Fruit fly (Drosophila melanogaster) whole organism, embryonic: ENCODE measurements around the gene CG32767.

Source experiments
- ATbp ChIP-seq: fragments of 200-800 bp; sonication (Bioruptor generic); optimal IDR thresholded peaks from 2 replicates; lab custom pipeline; 2017; ENCODE audit warnings: missing biosample characterization, mild to moderate bottlenecking, missing genetic modification characterization, missing genetic modification reagents
- Bteb2 ChIP-seq: fragments of 200-800 bp; sonication (Bioruptor generic); optimal IDR thresholded peaks from 2 replicates; lab custom pipeline; 2016; ENCODE audit warnings: missing biosample characterization, missing genetic modification characterization
- C15 ChIP-seq: fragments of 200-800 bp; sonication (Bioruptor generic); IDR thresholded peaks from 3 replicates; pipeline ENCODE4 v1.3.6; 2022; ENCODE audit warnings: missing biosample characterization, missing genetic modification characterization
- CG11247 ChIP-seq: fragments of 200-800 bp; sonication (Bioruptor generic); IDR thresholded peaks from 2 replicates; pipeline ENCODE4 v1.3.6; 2022; ENCODE audit warnings: missing biosample characterization, missing genetic modification characterization
- CG11456 ChIP-seq: fragments of 200-800 bp; sonication (Bioruptor generic); IDR thresholded peaks from 3 replicates; pipeline ENCODE4 v1.3.6; 2022; ENCODE audit warnings: missing biosample characterization, missing genetic modification characterization
- CG12391 ChIP-seq: fragments of 200-800 bp; sonication (Bioruptor generic); optimal IDR thresholded peaks from 3 replicates; lab custom pipeline; 2018; ENCODE audit warnings: missing biosample characterization, mild to moderate bottlenecking, missing genetic modification characterization, moderate library complexity
- CG12942 ChIP-seq: fragments of 200-800 bp; sonication (Bioruptor generic); optimal IDR thresholded peaks from 3 replicates; lab custom pipeline; 2016; ENCODE audit warnings: missing biosample characterization, missing genetic modification characterization
- CG13624 ChIP-seq: fragments of 200-800 bp; sonication (Bioruptor generic); optimal IDR thresholded peaks from 2 replicates; lab custom pipeline; 2016; ENCODE audit warnings: missing biosample characterization, missing genetic modification characterization
- CG14710 ChIP-seq: fragments of 200-800 bp; sonication (Bioruptor generic); optimal IDR thresholded peaks from 3 replicates; lab custom pipeline; 2019; ENCODE audit warnings: missing biosample characterization, mild to moderate bottlenecking, missing genetic modification characterization, moderate library complexity
- CG14860 ChIP-seq: fragments of 200-800 bp; sonication (Bioruptor generic); IDR thresholded peaks from 3 replicates; pipeline ENCODE4 v1.3.6; 2022; ENCODE audit warnings: missing biosample characterization, missing genetic modification characterization; ENCODE audit not compliant: partially characterized antibody
- CG1647 ChIP-seq: fragments of 200-800 bp; sonication (Bioruptor generic); optimal IDR thresholded peaks from 3 replicates; lab custom pipeline; 2016; ENCODE audit warnings: missing biosample characterization, missing genetic modification characterization
- CG2116 ChIP-seq: fragments of 200-800 bp; sonication (Bioruptor generic); optimal IDR thresholded peaks from 3 replicates; lab custom pipeline; 2018; ENCODE audit warnings: missing biosample characterization, mild to moderate bottlenecking, missing genetic modification characterization
- CG2129 ChIP-seq: fragments of 200-800 bp; sonication (Bioruptor generic); IDR thresholded peaks from 2 replicates; pipeline ENCODE4 v1.3.6; 2022; ENCODE audit warnings: missing biosample characterization, missing genetic modification characterization; ENCODE audit not compliant: partially characterized antibody
- CG3065 ChIP-seq: fragments of 200-800 bp; sonication (Bioruptor generic); optimal IDR thresholded peaks from 2 replicates; lab custom pipeline; 2016; ENCODE audit warnings: missing biosample characterization, missing genetic modification characterization
- CG31388 ChIP-seq: fragments of 200-800 bp; sonication (Bioruptor generic); optimal IDR thresholded peaks from 2 replicates; lab custom pipeline; 2016; ENCODE audit warnings: missing biosample characterization, missing genetic modification characterization
- CG3281 ChIP-seq: fragments of 200-800 bp; sonication (Bioruptor generic); optimal IDR thresholded peaks from 3 replicates; lab custom pipeline; 2017; ENCODE audit warnings: missing biosample characterization, mild to moderate bottlenecking, missing genetic modification characterization
- CG3726 ChIP-seq: fragments of 200-800 bp; sonication (Bioruptor generic); IDR thresholded peaks from 3 replicates; pipeline ENCODE4, ENCODE4 v1.3.6; 2022; ENCODE audit warnings: missing biosample characterization, missing genetic modification characterization
- CG6254 ChIP-seq: fragments of 200-800 bp; sonication (Bioruptor generic); optimal IDR thresholded peaks from 3 replicates; lab custom pipeline; 2017; ENCODE audit warnings: mild to moderate bottlenecking, missing biosample characterization, missing genetic modification reagents, missing genetic modification characterization
- CG6854 ChIP-seq: fragments of 200-800 bp; sonication (Bioruptor generic); optimal IDR thresholded peaks from 3 replicates; lab custom pipeline; 2017; ENCODE audit warnings: missing biosample characterization, mild to moderate bottlenecking, missing genetic modification characterization
- CG7839 ChIP-seq: fragments of 200-800 bp; sonication (Bioruptor generic); optimal IDR thresholded peaks from 3 replicates; lab custom pipeline; 2018; ENCODE audit warnings: missing biosample characterization, mild to moderate bottlenecking, missing genetic modification characterization, moderate library complexity
- CG9609 ChIP-seq: fragments of 200-800 bp; sonication (Bioruptor generic); optimal IDR thresholded peaks from 3 replicates; lab custom pipeline; 2016; ENCODE audit warnings: missing biosample characterization, missing genetic modification characterization
- Ets97D ChIP-seq: fragments of 200-800 bp; sonication (Bioruptor generic); optimal IDR thresholded peaks from 3 replicates; lab custom pipeline; 2016; ENCODE audit warnings: missing biosample characterization, missing genetic modification characterization
- Gsc ChIP-seq: fragments of 200-800 bp; sonication (Bioruptor generic); IDR thresholded peaks from 2 replicates; pipeline ENCODE4 v1.3.6; 2022; ENCODE audit warnings: missing biosample characterization, missing genetic modification characterization
- HLH54F ChIP-seq: fragments of 200-800 bp; sonication (Bioruptor generic); optimal IDR thresholded peaks from 3 replicates; lab custom pipeline; 2016; ENCODE audit warnings: missing biosample characterization, missing genetic modification characterization
- Lhr ChIP-seq: fragments of 200-800 bp; sonication (Bioruptor generic); optimal IDR thresholded peaks from 3 replicates; lab custom pipeline; 2017; ENCODE audit warnings: mild to moderate bottlenecking, missing biosample characterization, missing genetic modification reagents, missing genetic modification characterization
- Med ChIP-seq: fragments of 200-800 bp; sonication (Bioruptor generic); peaks from one replicate; lab custom pipeline; 2016; ENCODE audit warnings: missing biosample characterization, missing genetic modification characterization, mild to moderate bottlenecking, inconsistent platforms, moderate library complexity
- Nf-YA ChIP-seq: fragments of 200-800 bp; sonication (Bioruptor generic); IDR thresholded peaks from 2 replicates; pipeline ENCODE4 v1.3.6; 2022; ENCODE audit warnings: missing biosample characterization, missing genetic modification characterization
- Poxn ChIP-seq: fragments of 200-800 bp; sonication (Bioruptor generic); IDR thresholded peaks from 2 replicates; pipeline ENCODE4 v1.3.6; 2022; ENCODE audit warnings: missing biosample characterization, missing genetic modification characterization
- Ssrp ChIP-seq: fragments of 200-800 bp; sonication (Bioruptor generic); optimal IDR thresholded peaks from 2 replicates; lab custom pipeline; 2018; ENCODE audit warnings: missing biosample characterization, mild to moderate bottlenecking, missing genetic modification characterization, moderate library complexity
- bbx ChIP-seq: fragments of 200-800 bp; sonication (Bioruptor generic); IDR thresholded peaks from 2 replicates; pipeline ENCODE4 v1.3.6; 2022; ENCODE audit warnings: missing biosample characterization, missing genetic modification characterization; ENCODE audit not compliant: partially characterized antibody
- caup ChIP-seq: fragments of 200-800 bp; sonication (Bioruptor generic); optimal IDR thresholded peaks from 3 replicates; lab custom pipeline; 2017; ENCODE audit warnings: missing biosample characterization, mild to moderate bottlenecking, missing genetic modification characterization, moderate library complexity; ENCODE audit not compliant: severe bottlenecking
- da ChIP-seq: fragments of 200-800 bp; sonication (Bioruptor generic); optimal IDR thresholded peaks from 2 replicates; lab custom pipeline; 2016; ENCODE audit warnings: missing biosample characterization, missing genetic modification characterization
- dan ChIP-seq: fragments of 200-800 bp; sonication (Bioruptor generic); IDR thresholded peaks from 2 replicates; pipeline ENCODE4 v1.3.6; 2022; ENCODE audit warnings: missing biosample characterization, missing genetic modification characterization
- dpn ChIP-seq, 2 experiments: fragments of 200-800 bp; sonication (Bioruptor generic); optimal IDR thresholded peaks; 3 replicates each; lab custom pipeline; 2016; ENCODE audit warnings: missing biosample characterization in 2 of 2, missing genetic modification characterization in 2 of 2
- esg ChIP-seq: fragments of 200-800 bp; sonication (Bioruptor generic); conservative IDR thresholded peaks from 2 replicates; pipeline ENCODE4 v1.3.6; 2022; ENCODE audit warnings: missing biosample characterization, missing genetic modification characterization
- exex ChIP-seq: fragments of 200-800 bp; sonication (Bioruptor generic); optimal IDR thresholded peaks from 4 replicates; lab custom pipeline; 2018; ENCODE audit warnings: missing biosample characterization, mild to moderate bottlenecking, missing genetic modification characterization, moderate library complexity
- fd3F ChIP-seq: fragments of 200-800 bp; sonication (Bioruptor generic); optimal IDR thresholded peaks from 2 replicates; lab custom pipeline; 2018; ENCODE audit warnings: missing biosample characterization, mild to moderate bottlenecking, missing genetic modification characterization, moderate library complexity
- gcm ChIP-seq: fragments of 200-800 bp; sonication (Bioruptor generic); optimal IDR thresholded peaks from 2 replicates; lab custom pipeline; 2019; ENCODE audit warnings: missing biosample characterization, mild to moderate bottlenecking, missing genetic modification characterization, moderate library complexity
- gsb-n ChIP-seq: fragments of 200-800 bp; sonication (Bioruptor generic); optimal IDR thresholded peaks from 3 replicates; lab custom pipeline; 2018; ENCODE audit warnings: missing biosample characterization, mild to moderate bottlenecking, missing genetic modification characterization
- knrl ChIP-seq: fragments of 200-800 bp; sonication (Bioruptor generic); IDR thresholded peaks from 3 replicates; pipeline ENCODE4 v1.3.6; 2022; ENCODE audit warnings: missing biosample characterization, missing genetic modification characterization; ENCODE audit not compliant: partially characterized antibody
- odd ChIP-seq: fragments of 200-800 bp; sonication (Bioruptor generic); optimal IDR thresholded peaks from 2 replicates; lab custom pipeline; 2017; ENCODE audit warnings: missing biosample characterization, mild to moderate bottlenecking, missing genetic modification characterization
- p53 ChIP-seq: fragments of 200-800 bp; sonication (Bioruptor generic); optimal IDR thresholded peaks from 2 replicates; lab custom pipeline; 2016; ENCODE audit warnings: missing biosample characterization, missing genetic modification characterization
- psq ChIP-seq: fragments of 200-800 bp; sonication (Bioruptor generic); optimal IDR thresholded peaks from 2 replicates; lab custom pipeline; 2017; ENCODE audit warnings: missing biosample characterization, missing genetic modification characterization
- sc ChIP-seq, 3 experiments: fragments of >200 bp in 2 of 3; fragments of 200-800 bp in 1 of 3; sonication (Bioruptor generic) in 1 of 3; optimal IDR thresholded peaks; 2 replicates in 2 of 3; 3 replicates in 1 of 3; lab custom pipeline; 2017; ENCODE audit warnings: mild to moderate bottlenecking in 1 of 3, missing biosample characterization in 1 of 3, missing genetic modification characterization in 1 of 3, missing genetic modification reagents in 1 of 3
- sd ChIP-seq: fragments of 200-800 bp; sonication (Bioruptor generic); optimal IDR thresholded peaks from 3 replicates; lab custom pipeline; 2018; ENCODE audit warnings: missing biosample characterization, mild to moderate bottlenecking, missing genetic modification characterization, moderate library complexity
- sens ChIP-seq: fragments of 200-800 bp; sonication (Bioruptor generic); peaks from one replicate; lab custom pipeline; 2016; ENCODE audit warnings: missing biosample characterization, missing genetic modification characterization
- sens-2 ChIP-seq: fragments of 200-800 bp; sonication (Bioruptor generic); IDR thresholded peaks from 2 replicates; pipeline ENCODE4 v1.3.6; 2022; ENCODE audit warnings: missing biosample characterization, missing genetic modification characterization
- sisA ChIP-seq: fragments of 200-800 bp; sonication (Bioruptor generic); IDR thresholded peaks from 2 replicates; pipeline ENCODE4 v1.3.6; 2022; ENCODE audit warnings: missing biosample characterization, missing genetic modification characterization
- tap ChIP-seq: fragments of 200-800 bp; optimal IDR thresholded peaks from 3 replicates; lab custom pipeline; 2019; ENCODE audit warnings: missing biosample characterization, mild to moderate bottlenecking, missing genetic modification characterization, moderate library complexity
- trem ChIP-seq: fragments of 200-800 bp; optimal IDR thresholded peaks from 3 replicates; lab custom pipeline; 2019; ENCODE audit warnings: missing biosample characterization, mild to moderate bottlenecking, missing genetic modification characterization, moderate library complexity

CG32767 gene

dm6 chrX:5093924-5094323 lies 9.4 kb upstream of the CG32767 start (continued):
- TF ChIP-seq CG11456 (GFP tag; lab: Robert Waterston, UW) (peak; percentile 68; the same call in 2 of the 3 replicates), fd3F (GFP tag; lab: Kevin White, UChicago) (peak; percentile 36), Nf-YA (peak; percentile 16; the same call in 1 of the 2 replicates), CG31388 (GFP tag; lab: Kevin White, UChicago) (peak; percentile 30), C15 (GFP tag; lab: Robert Waterston, UW) (0 out of 3 replicates have a peak, but pooled peaks have one; percentile 9), sc (optimal IDR thresholded peaks at IDR 0.05; lab: Kevin White, UChicago) (no peak), sc (GFP tag; optimal IDR thresholded peaks at IDR 0.05; lab: Kevin White, UChicago) (peak; percentile 37), sd (tag; lab: Kevin White, UChicago) (peak; percentile 39), caup (peak; percentile 76), CG3281 (peak; percentile 69), CG2116 (no peak), CG6254 (GFP tag; lab: Kevin White, UChicago) (peak; percentile 59), gcm (peak; percentile 27), CG6854 (GFP tag; lab: Kevin White, UChicago) (peak; percentile 69), sens-2 (GFP tag; lab: Robert Waterston, UW) (peak; percentile 54), sisA (GFP tag; lab: Robert Waterston, UW) (peak; percentile 82), psq (GFP tag; lab: Kevin White, UChicago) (peak; percentile 49), CG3065 (no peak), esg (GFP tag; lab: Robert Waterston, UW) (peak; percentile 62; the same call in 1 of the 2 replicates), Lhr (GFP tag; lab: Kevin White, UChicago) (peak; percentile 18), CG12391 (tag; lab: Kevin White, UChicago) (peak; percentile 75), CG9609 (GFP tag; lab: Kevin White, UChicago) (peak; percentile 52), Bteb2 (GFP tag; lab: Kevin White, UChicago) (peak; percentile 47), Ets97D (GFP tag; lab: Kevin White, UChicago) (no peak), CG7839 (tag; lab: Kevin White, UChicago) (peak; percentile 82), dan (GFP tag; lab: Robert Waterston, UW) (no peak), CG13624 (GFP tag; lab: Kevin White, UChicago) (peak; percentile 40), Poxn (0 out of 2 replicates have a peak, but pooled peaks have one; percentile 22), exex (tag; lab: Kevin White, UChicago) (peak; percentile 31), CG1647 (GFP tag; lab: Kevin White, UChicago) (no peak), tap (peak; percentile 57), CG14860 (GFP tag; lab: Robert Waterston, UW) (no peak), Gsc (GFP tag; lab: Robert Waterston, UW) (0 out of 2 replicates have a peak, but pooled peaks have one; percentile 30), CG2129 (GFP tag; lab: Robert Waterston, UW) (no peak), p53 (GFP tag; lab: Kevin White, UChicago) (no peak), da (no peak), Ssrp (tag; lab: Kevin White, UChicago) (peak; percentile 60), Med (GFP tag; lab: Kevin White, UChicago) (peak; percentile 94), trem (peak; percentile 37), CG14710 (tag; lab: Kevin White, UChicago) (peak; percentile 50), dpn (GFP tag; optimal IDR thresholded peaks at IDR 0.05; lab: Kevin White, UChicago) (peak; percentile 64 to 66), CG11247 (GFP tag; lab: Robert Waterston, UW) (peak; percentile 61), odd (GFP tag; lab: Kevin White, UChicago) (peak; percentile 55), bbx (GFP tag; lab: Robert Waterston, UW) (no peak), CG12942 (peak; percentile 62), gsb-n (tag; lab: Kevin White, UChicago) (peak; percentile 59), HLH54F (peak; percentile 46), CG3726 (GFP tag; lab: Robert Waterston, UW) (no peak), sens (GFP tag; lab: Kevin White, UChicago) (peak; percentile 91), ATbp (GFP tag; lab: Kevin White, UChicago) (peak; percentile 78), knrl (GFP tag; lab: Robert Waterston, UW) (no peak)
